Fruit fly (Drosophila melanogaster) whole organism, adult: ENCODE results near the gene CG34163.

Experiments used
- CG1620 ChIP-seq: fragments of 200-800 bp; sonication (Bioruptor generic); optimal IDR thresholded peaks from 2 replicates; lab custom pipeline; 2016; ENCODE audit warnings: missing biosample characterization, missing genetic modification characterization
- CG33017 ChIP-seq: fragments of 200-800 bp; sonication (Bioruptor generic); optimal IDR thresholded peaks from 2 replicates; lab custom pipeline; 2018; ENCODE audit warnings: missing biosample characterization, mild to moderate bottlenecking, missing genetic modification characterization, moderate library complexity
- CG7045 ChIP-seq: fragments of 200-800 bp; sonication (Bioruptor generic); optimal IDR thresholded peaks from 2 replicates; lab custom pipeline; 2017; ENCODE audit warnings: missing biosample characterization, mild to moderate bottlenecking, missing genetic modification characterization
- Crg-1 ChIP-seq: fragments of 200-800 bp; sonication (Bioruptor generic); optimal IDR thresholded peaks from 2 replicates; lab custom pipeline; 2016; ENCODE audit warnings: missing biosample characterization, missing genetic modification characterization
- Hr96 ChIP-seq: fragments of 200-800 bp; sonication (Bioruptor generic); optimal IDR thresholded peaks from 2 replicates; lab custom pipeline; 2016; ENCODE audit warnings: missing biosample characterization, missing genetic modification characterization
- Mnt ChIP-seq: fragments of 200-800 bp; sonication (Bioruptor generic); optimal IDR thresholded peaks from 2 replicates; lab custom pipeline; 2016; ENCODE audit warnings: missing biosample characterization, mild to moderate bottlenecking, missing genetic modification characterization
- bab1 ChIP-seq: fragments of 200-800 bp; sonication (Bioruptor generic); optimal IDR thresholded peaks from 3 replicates; lab custom pipeline; 2019; ENCODE audit warnings: missing biosample characterization, mild to moderate bottlenecking, missing genetic modification characterization, moderate library complexity
- cic ChIP-seq: fragments of 200-800 bp; sonication (Bioruptor generic); optimal IDR thresholded peaks from 2 replicates; lab custom pipeline; 2017; ENCODE audit warnings: missing biosample characterization, mild to moderate bottlenecking, missing genetic modification characterization, moderate library complexity
- kay ChIP-seq: fragments of 200-800 bp; sonication (Bioruptor generic); peaks from one replicate; lab custom pipeline; 2016; ENCODE audit warnings: missing biosample characterization, missing genetic modification characterization, borderline replicate concordance
- ovo ChIP-seq: fragments of 200-800 bp; sonication (Bioruptor generic); optimal IDR thresholded peaks from 2 replicates; lab custom pipeline; 2016; ENCODE audit warnings: missing biosample characterization, missing genetic modification characterization
- toe ChIP-seq: fragments of 200-800 bp; sonication (Bioruptor generic); optimal IDR thresholded peaks from 2 replicates; lab custom pipeline; 2016; ENCODE audit warnings: missing biosample characterization, missing genetic modification characterization

DNA sequence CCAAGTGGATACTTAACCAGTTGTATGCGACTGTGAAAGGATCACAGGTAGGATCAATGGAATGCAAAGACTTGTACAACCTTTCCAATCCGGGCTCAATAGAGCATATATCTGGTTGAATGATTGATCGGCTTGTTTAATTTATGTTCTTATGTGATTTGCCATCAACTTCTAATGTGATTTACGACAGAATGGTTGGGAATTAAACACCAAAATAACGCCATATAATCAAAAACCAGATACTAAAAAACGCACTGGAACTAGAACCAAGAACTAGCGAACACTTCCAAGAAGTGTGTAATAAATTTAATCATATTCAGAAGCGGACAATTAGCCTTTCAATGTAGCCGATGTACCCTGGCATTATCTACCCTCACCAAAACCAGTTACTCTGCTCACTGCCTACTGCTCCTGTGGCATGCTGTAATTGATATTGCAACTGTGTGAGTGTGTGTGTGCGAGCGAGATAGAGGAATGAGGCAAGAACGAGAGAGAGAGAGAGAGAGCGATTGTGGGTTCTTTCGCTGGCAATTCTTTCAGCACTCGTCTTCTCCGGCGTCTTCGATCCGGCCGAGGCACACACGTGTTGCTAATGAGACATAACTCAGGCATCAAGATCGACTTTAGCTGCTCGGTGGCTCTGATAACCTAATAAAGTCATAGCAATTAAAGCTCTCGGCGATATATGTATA lies 19.3 kb upstream of the CG34163 start:
- no peak for TF ChIP-seq Crg-1
- no peak for TF ChIP-seq kay (GFP tag; lab: Kevin White, UChicago)
- TF ChIP-seq toe: no peak
- TF ChIP-seq Hr96 (GFP tag; lab: Kevin White, UChicago): no peak
- no peak for TF ChIP-seq CG33017
- TF ChIP-seq CG7045 (GFP tag; lab: Kevin White, UChicago): no peak
- no peak for TF ChIP-seq ovo
- no peak for TF ChIP-seq cic (GFP tag; lab: Kevin White, UChicago)
- TF ChIP-seq bab1 (GFP tag; lab: Kevin White, UChicago): no peak
- TF ChIP-seq CG1620: no peak
- no peak for TF ChIP-seq Mnt (GFP tag; lab: Kevin White, UChicago)
